Fruit fly (Drosophila melanogaster) whole organism, embryonic: ENCODE results near the gene Wnt6.

Source experiments
- Bdp1 ChIP-seq: fragments of 200-800 bp; sonication (Bioruptor generic); optimal IDR thresholded peaks from 3 replicates; lab custom pipeline; 2016; ENCODE audit warnings: missing biosample characterization, missing genetic modification characterization
- CG10462 ChIP-seq: fragments of 200-800 bp; sonication (Bioruptor generic); optimal IDR thresholded peaks from 2 replicates; lab custom pipeline; 2016; ENCODE audit warnings: missing biosample characterization, missing genetic modification characterization
- CG10959 ChIP-seq: fragments of 200-800 bp; sonication (Bioruptor generic); IDR thresholded peaks from 2 replicates; pipeline ENCODE4 v1.3.6; 2022; ENCODE audit warnings: missing biosample characterization, missing genetic modification characterization
- CG11456 ChIP-seq: fragments of 200-800 bp; sonication (Bioruptor generic); IDR thresholded peaks from 3 replicates; pipeline ENCODE4 v1.3.6; 2022; ENCODE audit warnings: missing biosample characterization, missing genetic modification characterization
- CG12236 ChIP-seq: fragments of 200-800 bp; sonication (Bioruptor generic); optimal IDR thresholded peaks from 2 replicates; lab custom pipeline; 2016; ENCODE audit warnings: missing biosample characterization, missing genetic modification characterization
- CG13287 ChIP-seq: fragments of 200-800 bp; sonication (Bioruptor generic); IDR thresholded peaks from 2 replicates; pipeline ENCODE4 v1.3.6; 2022; ENCODE audit warnings: missing biosample characterization, missing genetic modification characterization; ENCODE audit not compliant: partially characterized antibody
- CG15696 ChIP-seq: fragments of 200-800 bp; sonication (Bioruptor generic); optimal IDR thresholded peaks from 2 replicates; lab custom pipeline; 2019; ENCODE audit warnings: missing biosample characterization, mild to moderate bottlenecking, missing genetic modification characterization, moderate library complexity
- CG16813 ChIP-seq: fragments of 200-800 bp; sonication (Bioruptor generic); IDR thresholded peaks from 3 replicates; pipeline ENCODE4 v1.3.6; 2022; ENCODE audit warnings: missing biosample characterization, missing genetic modification characterization; ENCODE audit not compliant: partially characterized antibody
- CG1792 ChIP-seq: fragments of 200-800 bp; sonication (Bioruptor generic); optimal IDR thresholded peaks from 2 replicates; lab custom pipeline; 2016; ENCODE audit warnings: missing biosample characterization, missing genetic modification characterization
- CG33557 ChIP-seq: fragments of 200-800 bp; sonication (Bioruptor generic); optimal IDR thresholded peaks from 2 replicates; lab custom pipeline; 2019; ENCODE audit warnings: missing biosample characterization, mild to moderate bottlenecking, missing genetic modification characterization, moderate library complexity
- CG43689 ChIP-seq: fragments of 200-800 bp; sonication (Bioruptor generic); IDR thresholded peaks from 2 replicates; pipeline ENCODE4 v1.3.6; 2022; ENCODE audit warnings: missing biosample characterization, missing genetic modification characterization
- CG4707 ChIP-seq: fragments of 200-800 bp; sonication (Bioruptor generic); optimal IDR thresholded peaks from 2 replicates; lab custom pipeline; 2018; ENCODE audit warnings: missing biosample characterization, mild to moderate bottlenecking, missing genetic modification characterization, moderate library complexity
- CG5953 ChIP-seq: fragments of 200-800 bp; sonication (Bioruptor generic); IDR thresholded peaks from 2 replicates; pipeline ENCODE4 v1.3.6; 2022; ENCODE audit warnings: missing biosample characterization, missing genetic modification characterization
- CG6813 ChIP-seq: fragments of 200-800 bp; sonication (Bioruptor generic); optimal IDR thresholded peaks from 2 replicates; lab custom pipeline; 2017; ENCODE audit warnings: missing biosample characterization, missing genetic modification characterization, mild to moderate bottlenecking, moderate library complexity, missing genetic modification reagents
- CG7839 ChIP-seq: fragments of 200-800 bp; sonication (Bioruptor generic); optimal IDR thresholded peaks from 3 replicates; lab custom pipeline; 2018; ENCODE audit warnings: missing biosample characterization, mild to moderate bottlenecking, missing genetic modification characterization, moderate library complexity
- CG8281 ChIP-seq: fragments of 200-800 bp; sonication (Bioruptor generic); optimal IDR thresholded peaks from 2 replicates; lab custom pipeline; 2018; ENCODE audit warnings: missing biosample characterization, mild to moderate bottlenecking, missing genetic modification characterization, moderate library complexity
- CkIIα-i1 ChIP-seq: fragments of 200-800 bp; sonication (Bioruptor generic); IDR thresholded peaks from 2 replicates; pipeline ENCODE4 v1.3.6; 2022; ENCODE audit warnings: missing biosample characterization, missing genetic modification characterization
- D ChIP-seq, 2 experiments: fragments of 200-800 bp in 1 of 2; fragments of >200 bp in 1 of 2; sonication (Bioruptor generic) in 1 of 2; optimal IDR thresholded peaks; 2 replicates in 1 of 2; 3 replicates in 1 of 2; lab custom pipeline; 2017; ENCODE audit warnings: mild to moderate bottlenecking in 1 of 2, missing biosample characterization in 1 of 2, missing genetic modification characterization in 1 of 2, missing genetic modification reagents in 1 of 2
- D19A ChIP-seq: fragments of 200-800 bp; optimal IDR thresholded peaks from 3 replicates; lab custom pipeline; 2019; ENCODE audit warnings: missing biosample characterization, mild to moderate bottlenecking, missing genetic modification characterization, moderate library complexity
- Ets97D ChIP-seq: fragments of 200-800 bp; sonication (Bioruptor generic); optimal IDR thresholded peaks from 3 replicates; lab custom pipeline; 2016; ENCODE audit warnings: missing biosample characterization, missing genetic modification characterization
- Hmx ChIP-seq: fragments of 200-800 bp; sonication (Bioruptor generic); optimal IDR thresholded peaks from 2 replicates; lab custom pipeline; 2016; ENCODE audit warnings: missing biosample characterization, missing genetic modification characterization
- Hr3 ChIP-seq: fragments of 200-800 bp; sonication (Bioruptor generic); optimal IDR thresholded peaks from 3 replicates; lab custom pipeline; 2016; ENCODE audit warnings: missing biosample characterization, missing genetic modification characterization
- Mes4 ChIP-seq: fragments of 200-800 bp; sonication (Bioruptor generic); optimal IDR thresholded peaks from 2 replicates; lab custom pipeline; 2016; ENCODE audit warnings: missing biosample characterization, missing genetic modification characterization
- Mrtf ChIP-seq: fragments of 200-800 bp; sonication (Bioruptor generic); IDR thresholded peaks from 3 replicates; pipeline ENCODE4 v1.3.6; 2022; ENCODE audit warnings: missing biosample characterization, missing genetic modification characterization
- NC2β ChIP-seq: fragments of 200-800 bp; sonication (Bioruptor generic); optimal IDR thresholded peaks from 2 replicates; lab custom pipeline; 2016; ENCODE audit warnings: missing biosample characterization, missing genetic modification characterization
- Ptx1 ChIP-seq: fragments of 200-800 bp; sonication (Bioruptor generic); IDR thresholded peaks from 2 replicates; pipeline ENCODE4 v1.3.6; 2022; ENCODE audit warnings: missing biosample characterization, missing genetic modification characterization
- Rx ChIP-seq: fragments of 200-800 bp; sonication (Bioruptor generic); IDR thresholded peaks from 2 replicates; pipeline ENCODE4 v1.3.6; 2022; ENCODE audit warnings: missing biosample characterization, missing genetic modification characterization
- Sin3A ChIP-seq: fragments of >200 bp; optimal IDR thresholded peaks from 2 replicates; lab custom pipeline; 2018
- Ssrp ChIP-seq: fragments of 200-800 bp; sonication (Bioruptor generic); optimal IDR thresholded peaks from 2 replicates; lab custom pipeline; 2018; ENCODE audit warnings: missing biosample characterization, mild to moderate bottlenecking, missing genetic modification characterization, moderate library complexity
- br ChIP-seq: fragments of >200 bp; optimal IDR thresholded peaks from 2 replicates; lab custom pipeline; 2017
- cato ChIP-seq: fragments of 200-800 bp; sonication (Bioruptor generic); optimal IDR thresholded peaks from 2 replicates; lab custom pipeline; 2016; ENCODE audit warnings: missing biosample characterization, missing genetic modification characterization, borderline replicate concordance
- chif ChIP-seq, 2 experiments: fragments of 200-800 bp; sonication (Bioruptor generic); optimal IDR thresholded peaks; 3 replicates each; lab custom pipeline; 2016; ENCODE audit warnings: missing biosample characterization in 2 of 2, missing genetic modification characterization in 2 of 2
- chinmo ChIP-seq: fragments of 200-800 bp; sonication (Bioruptor generic); IDR thresholded peaks from 4 replicates; pipeline ENCODE4 v1.3.6; 2022; ENCODE audit warnings: missing biosample characterization, missing genetic modification characterization; ENCODE audit not compliant: partially characterized antibody
- da ChIP-seq: fragments of 200-800 bp; sonication (Bioruptor generic); optimal IDR thresholded peaks from 2 replicates; lab custom pipeline; 2016; ENCODE audit warnings: missing biosample characterization, missing genetic modification characterization
- dpn ChIP-seq, 2 experiments: fragments of 200-800 bp; sonication (Bioruptor generic); optimal IDR thresholded peaks; 3 replicates each; lab custom pipeline; 2016; ENCODE audit warnings: missing biosample characterization in 2 of 2, missing genetic modification characterization in 2 of 2
- esg ChIP-seq: fragments of 200-800 bp; sonication (Bioruptor generic); conservative IDR thresholded peaks from 2 replicates; pipeline ENCODE4 v1.3.6; 2022; ENCODE audit warnings: missing biosample characterization, missing genetic modification characterization
- gfzf ChIP-seq: fragments of 200-800 bp; sonication (Bioruptor generic); optimal IDR thresholded peaks from 2 replicates; lab custom pipeline; 2016; ENCODE audit warnings: missing biosample characterization, mild to moderate bottlenecking, missing genetic modification characterization, moderate library complexity
- insv ChIP-seq, 2 experiments: fragments of 200-800 bp; sonication (Bioruptor generic); optimal IDR thresholded peaks; 3 replicates each; lab custom pipeline; 2016 to 2018; ENCODE audit warnings: missing biosample characterization in 2 of 2, missing genetic modification characterization in 2 of 2
- ken ChIP-seq: fragments of 200-800 bp; sonication (Bioruptor generic); IDR thresholded peaks from 3 replicates; pipeline ENCODE4 v1.3.6; 2022; ENCODE audit warnings: missing biosample characterization, missing genetic modification characterization
- kni ChIP-seq: fragments of 200-800 bp; sonication (Bioruptor generic); optimal IDR thresholded peaks from 3 replicates; lab custom pipeline; 2017; ENCODE audit warnings: mild to moderate bottlenecking, missing biosample characterization, missing genetic modification reagents, missing genetic modification characterization
- mirr ChIP-seq: fragments of 200-800 bp; sonication (Bioruptor generic); optimal IDR thresholded peaks from 3 replicates; lab custom pipeline; 2018; ENCODE audit warnings: missing biosample characterization, mild to moderate bottlenecking, missing genetic modification characterization
- pho ChIP-seq: fragments of 200-800 bp; sonication (Bioruptor generic); optimal IDR thresholded peaks from 2 replicates; lab custom pipeline; 2016; ENCODE audit warnings: missing biosample characterization, missing genetic modification characterization
- ranshi ChIP-seq: fragments of 200-800 bp; sonication (Bioruptor generic); IDR thresholded peaks from 2 replicates; pipeline ENCODE4 v1.3.6; 2022; ENCODE audit warnings: missing biosample characterization, missing genetic modification characterization
- rib ChIP-seq: fragments of 200-800 bp; sonication (Bioruptor generic); IDR thresholded peaks from 2 replicates; pipeline ENCODE4 v1.3.6; 2022; ENCODE audit warnings: missing biosample characterization, missing genetic modification characterization
- sd ChIP-seq: fragments of 200-800 bp; sonication (Bioruptor generic); optimal IDR thresholded peaks from 3 replicates; lab custom pipeline; 2018; ENCODE audit warnings: missing biosample characterization, mild to moderate bottlenecking, missing genetic modification characterization, moderate library complexity
- sisA ChIP-seq: fragments of 200-800 bp; sonication (Bioruptor generic); IDR thresholded peaks from 2 replicates; pipeline ENCODE4 v1.3.6; 2022; ENCODE audit warnings: missing biosample characterization, missing genetic modification characterization
- sob ChIP-seq: fragments of 200-800 bp; sonication (Bioruptor generic); IDR thresholded peaks from 2 replicates; pipeline ENCODE4 v1.3.6; 2022; ENCODE audit warnings: missing biosample characterization, missing genetic modification characterization
- sqz ChIP-seq: fragments of 200-800 bp; sonication (Bioruptor generic); optimal IDR thresholded peaks from 3 replicates; lab custom pipeline; 2018; ENCODE audit warnings: missing biosample characterization, mild to moderate bottlenecking, missing genetic modification characterization
- sug ChIP-seq: fragments of 200-800 bp; optimal IDR thresholded peaks from 2 replicates; lab custom pipeline; 2019; ENCODE audit warnings: missing biosample characterization, mild to moderate bottlenecking, missing genetic modification characterization, moderate library complexity
- tio ChIP-seq: fragments of 200-800 bp; sonication (Bioruptor generic); optimal IDR thresholded peaks from 2 replicates; lab custom pipeline; 2017; ENCODE audit warnings: missing biosample characterization, missing genetic modification characterization, inconsistent platforms
- yki ChIP-seq: fragments of >200 bp; optimal IDR thresholded peaks from 3 replicates; lab custom pipeline; 2018

The Wnt6 gene

DNA sequence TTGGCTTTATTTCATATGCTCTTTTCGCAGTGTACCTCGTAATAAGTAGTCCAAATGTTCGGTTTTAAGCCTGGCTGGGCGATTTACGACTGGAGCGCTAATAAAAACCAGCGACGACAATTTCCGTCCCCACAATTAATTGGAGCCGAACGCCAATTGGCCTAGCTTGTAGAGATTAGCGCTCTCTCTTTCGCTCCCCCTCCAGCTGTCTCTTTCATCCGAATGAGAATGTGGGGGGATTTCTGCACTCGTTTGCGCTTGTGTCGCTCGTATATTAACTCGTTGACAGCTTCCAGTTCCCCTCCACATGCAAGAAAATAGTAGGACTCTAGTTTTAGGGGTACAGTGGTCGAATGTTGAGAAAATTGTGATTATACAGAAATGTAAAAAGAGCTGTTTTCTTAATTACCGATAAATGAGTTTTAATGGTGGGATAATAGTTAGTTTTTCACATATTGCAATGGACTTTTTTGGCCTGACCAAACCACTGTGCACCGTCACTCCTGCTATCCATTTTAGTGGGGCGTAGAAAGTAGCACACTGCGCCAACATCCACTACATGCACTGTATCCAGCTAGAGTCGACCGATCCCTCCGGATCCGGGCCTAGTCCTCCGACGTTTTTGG is 20.2 kb upstream of the Wnt6 start (continued):
- TF ChIP-seq CkIIα-i1: no peak
- TF ChIP-seq Ptx1 (GFP tag; lab: Robert Waterston, UW): peak; percentile 65
- no peak for TF ChIP-seq kni (GFP tag; lab: Kevin White, UChicago)
- no peak for TF ChIP-seq yki (lab: Kevin White, UChicago)
- no peak for TF ChIP-seq CG12236 (GFP tag; lab: Kevin White, UChicago)
- TF ChIP-seq Hr3 (GFP tag; lab: Kevin White, UChicago): no peak
- no peak for TF ChIP-seq Hmx (GFP tag; lab: Kevin White, UChicago)
- peak in 1 of 2 experiments; percentile 39 for TF ChIP-seq chif (GFP tag; optimal IDR thresholded peaks at IDR 0.05; lab: Kevin White, UChicago)
- TF ChIP-seq Bdp1 (GFP tag; lab: Kevin White, UChicago): no peak
- no peak for TF ChIP-seq Ets97D
- TF ChIP-seq CG15696 (tag; lab: Kevin White, UChicago): no peak
- TF ChIP-seq da (GFP tag; lab: Kevin White, UChicago): no peak
- no peak for TF ChIP-seq CG4707 (GFP tag; lab: Kevin White, UChicago)
- peak; percentile 10 for TF ChIP-seq tio (GFP tag; lab: Kevin White, UChicago)
- TF ChIP-seq esg: 0 out of 2 replicates have a peak, but pooled peaks have one; percentile 28
- TF ChIP-seq chinmo (GFP tag; lab: Robert Waterston, UW): no peak
- no peak for TF ChIP-seq sug (tag; lab: Kevin White, UChicago)
- TF ChIP-seq sisA (GFP tag; lab: Robert Waterston, UW): peak; percentile 53; the same call in 1 of the 2 replicates
- TF ChIP-seq D19A (tag; lab: Kevin White, UChicago): peak; percentile 17
- TF ChIP-seq CG13287 (GFP tag; lab: Robert Waterston, UW): no peak
- no peak for TF ChIP-seq insv (GFP tag; optimal IDR thresholded peaks at IDR 0.05; lab: Kevin White, UChicago)
- no peak for TF ChIP-seq sqz (GFP tag; lab: Kevin White, UChicago)
- TF ChIP-seq ranshi (GFP tag; lab: Robert Waterston, UW): no peak
- TF ChIP-seq Mes4 (GFP tag; lab: Kevin White, UChicago): no peak
- no peak for TF ChIP-seq Sin3A (lab: Kevin White, UChicago)
- TF ChIP-seq pho (GFP tag; lab: Kevin White, UChicago): no peak
- no peak for TF ChIP-seq gfzf (GFP tag; lab: Kevin White, UChicago)
- TF ChIP-seq CG1792 (GFP tag; lab: Kevin White, UChicago): no peak
- TF ChIP-seq CG6813 (GFP tag; lab: Kevin White, UChicago): no peak
- peak; percentile 22 for TF ChIP-seq Ssrp (tag; lab: Kevin White, UChicago)
- TF ChIP-seq CG7839 (tag; lab: Kevin White, UChicago): peak; percentile 3
- TF ChIP-seq mirr (GFP tag; lab: Kevin White, UChicago): no peak
- no peak for TF ChIP-seq NC2β (GFP tag; lab: Kevin White, UChicago)
- TF ChIP-seq Rx: no peak
- no peak for TF ChIP-seq CG16813 (GFP tag; lab: Robert Waterston, UW)
- TF ChIP-seq D (optimal IDR thresholded peaks at IDR 0.05; lab: Kevin White, UChicago): no peak
- TF ChIP-seq D (GFP tag; optimal IDR thresholded peaks at IDR 0.05; lab: Kevin White, UChicago): peak; percentile 5
- peak; percentile 60; the same call in 2 of the 3 replicates for TF ChIP-seq ken
- 0 out of 3 replicates have a peak, but pooled peaks have one; percentile 32 for TF ChIP-seq Mrtf (GFP tag; lab: Robert Waterston, UW)
- TF ChIP-seq br: no peak
- no peak for TF ChIP-seq CG43689 (GFP tag; lab: Robert Waterston, UW)
- TF ChIP-seq CG10959 (GFP tag; lab: Robert Waterston, UW): peak; percentile 68
- no peak for TF ChIP-seq CG8281
- TF ChIP-seq CG33557 (GFP tag; lab: Kevin White, UChicago): peak; percentile 1
- TF ChIP-seq CG5953 (GFP tag; lab: Robert Waterston, UW): peak; percentile 45; the same call in 1 of the 2 replicates
- TF ChIP-seq rib (GFP tag; lab: Robert Waterston, UW): no peak
- TF ChIP-seq sob (GFP tag; lab: Robert Waterston, UW): no peak
- peak in 1 of 2 experiments; percentile 7 for TF ChIP-seq dpn (GFP tag; optimal IDR thresholded peaks at IDR 0.05; lab: Kevin White, UChicago)
- TF ChIP-seq CG11456 (GFP tag; lab: Robert Waterston, UW): 0 out of 3 replicates have a peak, but pooled peaks have one; percentile 36
- no peak for TF ChIP-seq cato (GFP tag; lab: Kevin White, UChicago)
- TF ChIP-seq CG10462 (GFP tag; lab: Kevin White, UChicago): no peak
- no peak for TF ChIP-seq sd (tag; lab: Kevin White, UChicago)
